Fruit fly (Drosophila melanogaster) whole organism, pupa: ENCODE measurements around the gene Acox3.

ENCODE experiments used
- CG13204 ChIP-seq: fragments of 200-800 bp; sonication (Bioruptor generic); optimal IDR thresholded peaks from 2 replicates; lab custom pipeline; 2018; ENCODE audit warnings: missing biosample characterization, mild to moderate bottlenecking, missing genetic modification characterization, moderate library complexity
- CG14655 ChIP-seq: fragments of 200-800 bp; sonication (Bioruptor generic); optimal IDR thresholded peaks from 3 replicates; lab custom pipeline; 2017; ENCODE audit warnings: mild to moderate bottlenecking, missing biosample characterization, missing genetic modification reagents, missing genetic modification characterization
- CG15710 ChIP-seq: fragments of 200-800 bp; sonication (Bioruptor generic); optimal IDR thresholded peaks from 2 replicates; lab custom pipeline; 2018; ENCODE audit warnings: missing biosample characterization, mild to moderate bottlenecking, missing genetic modification characterization, moderate library complexity
- CG34367 ChIP-seq: fragments of 200-800 bp; sonication (Bioruptor generic); optimal IDR thresholded peaks from 2 replicates; lab custom pipeline; 2018; ENCODE audit warnings: missing biosample characterization, mild to moderate bottlenecking, missing genetic modification characterization
- CG4496 ChIP-seq: fragments of 200-800 bp; sonication (Bioruptor generic); IDR thresholded peaks from 3 replicates; pipeline ENCODE4 v1.3.6; 2022; ENCODE audit warnings: missing biosample characterization, missing genetic modification characterization
- CG8159 ChIP-seq: fragments of 200-800 bp; sonication (Bioruptor generic); optimal IDR thresholded peaks from 3 replicates; lab custom pipeline; 2018; ENCODE audit warnings: missing biosample characterization, mild to moderate bottlenecking, missing genetic modification characterization, moderate library complexity
- CG8301 ChIP-seq: fragments of 200-800 bp; sonication (Bioruptor generic); optimal IDR thresholded peaks from 2 replicates; lab custom pipeline; 2018; ENCODE audit warnings: missing biosample characterization, mild to moderate bottlenecking, missing genetic modification characterization
- CG9948 ChIP-seq: fragments of 200-800 bp; sonication (Bioruptor generic); optimal IDR thresholded peaks from 2 replicates; lab custom pipeline; 2018; ENCODE audit warnings: missing biosample characterization, mild to moderate bottlenecking, missing genetic modification characterization, moderate library complexity
- EcR ChIP-seq: fragments of 200-800 bp; sonication (Bioruptor generic); optimal IDR thresholded peaks from 3 replicates; lab custom pipeline; 2019; ENCODE audit warnings: missing biosample characterization, missing genetic modification characterization, mild to moderate bottlenecking, moderate library complexity, missing genetic modification reagents
- Pif1A ChIP-seq: fragments of 200-800 bp; sonication (Bioruptor generic); optimal IDR thresholded peaks from 3 replicates; lab custom pipeline; 2016; ENCODE audit warnings: missing biosample characterization, missing genetic modification characterization
- Pif1B ChIP-seq: fragments of 200-800 bp; sonication (Bioruptor generic); optimal IDR thresholded peaks from 3 replicates; lab custom pipeline; 2016; ENCODE audit warnings: missing biosample characterization, missing genetic modification characterization
- fd96Ca ChIP-seq: fragments of 200-800 bp; sonication (Bioruptor generic); IDR thresholded peaks from 3 replicates; pipeline ENCODE4 v1.3.6; 2022; ENCODE audit warnings: missing biosample characterization, missing genetic modification characterization
- rn ChIP-seq: fragments of 200-800 bp; sonication (Bioruptor generic); IDR thresholded peaks from 2 replicates; pipeline ENCODE4 v1.3.6; 2022; ENCODE audit warnings: missing biosample characterization, missing genetic modification characterization

DNA sequence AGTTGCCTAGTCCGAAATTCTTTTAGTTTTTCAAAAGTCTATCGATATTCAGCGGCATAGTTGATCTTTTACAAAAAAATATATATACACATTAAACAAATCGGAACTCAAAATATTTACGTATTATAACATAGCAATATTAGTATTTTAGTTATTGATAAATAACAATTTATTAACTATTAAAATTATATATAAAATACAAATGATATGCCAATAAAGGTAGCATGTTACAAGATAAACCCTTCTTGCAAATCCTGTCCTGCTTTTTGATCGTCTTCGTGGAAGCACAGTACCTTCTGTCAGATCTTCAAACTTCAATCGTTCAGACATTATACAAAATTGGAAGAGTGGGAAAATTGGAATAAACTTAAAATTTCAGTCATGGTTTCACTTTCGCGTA, 48.5 kb upstream of the Acox3 start, which contains the start of gene CG9550:
- no peak for TF ChIP-seq CG8159
- no peak for TF ChIP-seq CG15710
- no peak for TF ChIP-seq CG9948 (tag; lab: Kevin White, UChicago)
- no peak for TF ChIP-seq Pif1B (GFP tag; lab: Kevin White, UChicago)
- no peak for TF ChIP-seq CG34367 (tag; lab: Kevin White, UChicago)
- TF ChIP-seq EcR (GFP tag; lab: Kevin White, UChicago): no peak
- TF ChIP-seq fd96Ca (GFP tag; lab: Robert Waterston, UW): no peak
- no peak for TF ChIP-seq rn (GFP tag; lab: Robert Waterston, UW)
- no peak for TF ChIP-seq CG8301
- no peak for TF ChIP-seq Pif1A (GFP tag; lab: Kevin White, UChicago)
- no peak for TF ChIP-seq CG14655
- TF ChIP-seq CG4496: no peak
- TF ChIP-seq CG13204: no peak
